Worm (Caenorhabditis elegans) whole organism, L3 larva: ENCODE data around the gene eelo-2.

Experiments used
- ama-1 ChIP-seq: fragments of 150-350 bp; optimal IDR thresholded peaks from 2 replicates; lab custom pipeline; 2018
- ceh-82 ChIP-seq: fragments of 150-350 bp; optimal IDR thresholded peaks from 2 replicates; lab custom pipeline; 2014; ENCODE audit warnings: missing biosample characterization, missing genetic modification characterization
- elt-1 ChIP-seq: fragments of 150-350 bp; optimal IDR thresholded peaks from 2 replicates; lab custom pipeline; 2014; ENCODE audit warnings: missing biosample characterization, missing genetic modification characterization
- fos-1 ChIP-seq: fragments of 150-350 bp; optimal IDR thresholded peaks from 2 replicates; lab custom pipeline; 2014; ENCODE audit warnings: missing biosample characterization, missing genetic modification characterization
- hmg-11 ChIP-seq: sonication (generic microtip); optimal IDR thresholded peaks from 2 replicates; lab custom pipeline; 2016; ENCODE audit warnings: missing genetic modification characterization, missing compliant biosample characterization
- lsy-12 ChIP-seq: sonication (generic microtip); optimal IDR thresholded peaks from 2 replicates; lab custom pipeline; 2016; ENCODE audit warnings: mild to moderate bottlenecking, missing genetic modification characterization, missing compliant biosample characterization
- mdl-1 ChIP-seq: fragments of 150-350 bp; optimal IDR thresholded peaks from 2 replicates; lab custom pipeline; 2014; ENCODE audit warnings: missing biosample characterization, missing genetic modification characterization
- nfya-1 ChIP-seq: sonication (generic microtip); optimal IDR thresholded peaks from 2 replicates; lab custom pipeline; 2017; ENCODE audit warnings: missing genetic modification characterization, mild to moderate bottlenecking, missing compliant biosample characterization, antibody characterized with exemption, moderate library complexity; ENCODE audit not compliant: insufficient read depth
- nhr-237 ChIP-seq: fragments of 150-350 bp; optimal IDR thresholded peaks from 2 replicates; lab custom pipeline; 2014; ENCODE audit warnings: missing biosample characterization, missing genetic modification characterization
- nhr-28 ChIP-seq: fragments of 150-350 bp; optimal IDR thresholded peaks from 2 replicates; lab custom pipeline; 2014; ENCODE audit warnings: missing biosample characterization, missing genetic modification characterization
- pqm-1 ChIP-seq: fragments of 150-350 bp; optimal IDR thresholded peaks from 2 replicates; lab custom pipeline; 2017; ENCODE audit warnings: missing biosample characterization, missing genetic modification characterization, inconsistent platforms
- skn-1 ChIP-seq: fragments of 150-350 bp; optimal IDR thresholded peaks from 2 replicates; lab custom pipeline; 2014; ENCODE audit warnings: missing biosample characterization, missing genetic modification characterization
- snpc-4 ChIP-seq: fragments of 150-350 bp; optimal IDR thresholded peaks from 2 replicates; lab custom pipeline; 2014; ENCODE audit warnings: missing biosample characterization, missing genetic modification characterization
- unc-62 ChIP-seq: fragments of 150-350 bp; sonication (generic microtip); optimal IDR thresholded peaks from 4 replicates; lab custom pipeline; 2014; ENCODE audit warnings: missing biosample characterization, missing genetic modification reagents, missing genetic modification characterization

DNA sequence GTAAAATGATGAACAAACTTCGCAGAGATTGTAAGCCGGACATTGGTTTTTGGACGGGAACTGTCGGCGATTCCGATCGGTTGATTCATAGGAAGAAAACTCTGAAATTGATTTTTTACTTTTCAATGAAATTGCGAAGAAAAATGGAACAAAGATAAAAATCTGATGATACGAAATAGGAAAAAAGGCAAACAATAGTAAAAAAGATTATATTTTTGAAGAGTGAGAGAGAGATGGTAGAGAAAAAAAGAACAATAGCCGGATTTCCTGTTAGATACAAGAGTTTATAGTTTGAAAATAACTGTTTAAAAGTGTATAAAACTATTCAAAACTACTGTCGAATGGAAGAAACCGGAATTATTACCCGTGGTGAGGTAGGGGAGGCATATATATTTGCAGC, 34.2 kb downstream of the eelo-2 start, which contains the start of gene nra-1:
- no peak for TF ChIP-seq ama-1
- no peak for TF ChIP-seq hmg-11 (tag; lab: Kevin White, UChicago)
- TF ChIP-seq nhr-28 (tag; lab: Kevin White, UChicago), result no peak
- no peak for TF ChIP-seq snpc-4 (tag; lab: Kevin White, UChicago)
- TF ChIP-seq lsy-12 (tag; lab: Kevin White, UChicago), result no peak
- no peak for TF ChIP-seq mdl-1 (tag; lab: Kevin White, UChicago)
- TF ChIP-seq ceh-82 (tag; lab: Kevin White, UChicago), result no peak
- no peak for TF ChIP-seq skn-1 (tag; lab: Kevin White, UChicago)
- TF ChIP-seq elt-1 (tag; lab: Kevin White, UChicago), result no peak
- TF ChIP-seq nhr-237 (tag; lab: Kevin White, UChicago), result no peak
- TF ChIP-seq pqm-1 (tag; lab: Kevin White, UChicago), result no peak
- no peak for TF ChIP-seq nfya-1
- no peak for TF ChIP-seq fos-1
- TF ChIP-seq unc-62 (GFP tag; lab: Kevin White, UChicago), result no peak
